Fruit fly (Drosophila melanogaster): ENCODE data around the gene plh.

plh gene

dm6 chr3R:5030728-5031373 lies 20.0 kb upstream of the plh start (continued):
- TF ChIP-seq eve (GFP tag; optimal IDR thresholded peaks at IDR 0.05): peak in 1 of 2 experiments; percentile 36
- TF ChIP-seq dysf (GFP tag; IDR thresholded peaks at IDR 0.05): peak; percentile 7; the same call in 1 of the 3 replicates
- no peak for TF ChIP-seq NC2α (GFP tag; optimal IDR thresholded peaks at IDR 0.05)
- TF ChIP-seq Rfx (GFP tag; IDR thresholded peaks at IDR 0.05): no peak
- TF ChIP-seq Xrp1 (GFP tag; IDR thresholded peaks at IDR 0.05): 0 out of 2 replicates have a peak, but pooled peaks have one; percentile 28
- peak; percentile 52 for TF ChIP-seq Med (GFP tag)
- TF ChIP-seq chinmo (GFP tag; IDR thresholded peaks at IDR 0.05; ENCODE audit: partially characterized antibody): 0 out of 4 replicates have a peak, but pooled peaks have one; percentile 53
- TF ChIP-seq CG4617 (GFP tag; optimal IDR thresholded peaks at IDR 0.05; ENCODE audit: borderline replicate concordance): no peak
- no peak for TF ChIP-seq zfh2 (GFP tag; optimal IDR thresholded peaks at IDR 0.05)

dm6 chr3R:5028053-5028729 lies 17.4 kb upstream of the plh start:
- no peak for TF ChIP-seq TFAM (GFP tag; optimal IDR thresholded peaks at IDR 0.05)
- TF ChIP-seq zen2 (GFP tag; IDR thresholded peaks at IDR 0.05; ENCODE audit: partially characterized antibody): no peak
- TF ChIP-seq chinmo (GFP tag; IDR thresholded peaks at IDR 0.05; ENCODE audit: partially characterized antibody): 0 out of 4 replicates have a peak, but pooled peaks have one; percentile 35
- peak; percentile 86 for TF ChIP-seq CG13894 (tag; optimal IDR thresholded peaks at IDR 0.05)
- TF ChIP-seq H15 (GFP tag; IDR thresholded peaks at IDR 0.05): no peak
- no peak for TF ChIP-seq zen (tag; optimal IDR thresholded peaks at IDR 0.05)
- peak; percentile 47 for TF ChIP-seq gcm (GFP tag; optimal IDR thresholded peaks at IDR 0.05)
- TF ChIP-seq CG4404 (GFP tag; IDR thresholded peaks at IDR 0.05): no peak
- peak; percentile 28 for TF ChIP-seq cg (GFP tag; optimal IDR thresholded peaks at IDR 0.05)
- TF ChIP-seq sd (tag; optimal IDR thresholded peaks at IDR 0.05): peak; percentile 30
- peak; percentile 3 for TF ChIP-seq D19A (tag; optimal IDR thresholded peaks at IDR 0.05)
- TF ChIP-seq nom (GFP tag; optimal IDR thresholded peaks at IDR 0.05): peak; percentile 20
- TF ChIP-seq twi (tag; optimal IDR thresholded peaks at IDR 0.05): peak; percentile 7
- TF ChIP-seq Ets65A (GFP tag): no peak
- no peak for TF ChIP-seq CG8290 (GFP tag; optimal IDR thresholded peaks at IDR 0.05)
- peak in 1 of 2 experiments; percentile 9 for TF ChIP-seq CG8290 (tag; optimal IDR thresholded peaks at IDR 0.05)
- TF ChIP-seq kni (GFP tag; optimal IDR thresholded peaks at IDR 0.05): peak; percentile 66
- TF ChIP-seq cad (GFP tag; optimal IDR thresholded peaks at IDR 0.05): peak; percentile 68
- no peak for TF ChIP-seq CG11723 (GFP tag; optimal IDR thresholded peaks at IDR 0.05)
- TF ChIP-seq Blimp-1 (GFP tag; optimal IDR thresholded peaks at IDR 0.05): peak; percentile 87
- TF ChIP-seq oc (tag; optimal IDR thresholded peaks at IDR 0.05): no peak
- TF ChIP-seq CG8924 (tag; optimal IDR thresholded peaks at IDR 0.05): no peak
- peak; percentile 32; the same call in 1 of the 2 replicates for TF ChIP-seq CG4360 (GFP tag; IDR thresholded peaks at IDR 0.05)
- TF ChIP-seq CG1603 (tag; optimal IDR thresholded peaks at IDR 0.05): peak; percentile 11
- TF ChIP-seq pfk (GFP tag; optimal IDR thresholded peaks at IDR 0.05): no peak
- peak; percentile 74 for TF ChIP-seq Med (GFP tag)
- TF ChIP-seq Abd-B (GFP tag; optimal IDR thresholded peaks at IDR 0.05): peak; percentile 80
- TF ChIP-seq crol (GFP tag; IDR thresholded peaks at IDR 0.05): peak; percentile 68
- no peak for TF ChIP-seq zf30C (GFP tag; optimal IDR thresholded peaks at IDR 0.05)
- peak; percentile 56 for TF ChIP-seq sqz (GFP tag; optimal IDR thresholded peaks at IDR 0.05)
- TF ChIP-seq abd-A (tag; optimal IDR thresholded peaks at IDR 0.05): peak; percentile 87
